Fruit fly (Drosophila melanogaster): ENCODE data around the gene CG45067.

The CG45067 gene

dm6 chr3L:3080084-3080994, 33.9 kb downstream of the CG45067 start (continued):
- TF ChIP-seq CG6683 (GFP tag; optimal IDR thresholded peaks at IDR 0.05) = no peak
- no peak for TF ChIP-seq ham (GFP tag; IDR thresholded peaks at IDR 0.05)
- TF ChIP-seq CG7987 (GFP tag; optimal IDR thresholded peaks at IDR 0.05) = peak; percentile 29
- no peak for TF ChIP-seq sima (GFP tag; optimal IDR thresholded peaks at IDR 0.05)
- no peak for TF ChIP-seq Jarid2 (GFP tag; optimal IDR thresholded peaks at IDR 0.05)
- TF ChIP-seq phol (tag; optimal IDR thresholded peaks at IDR 0.05) = peak; percentile 48
- no peak for TF ChIP-seq z (GFP tag; IDR thresholded peaks at IDR 0.05)
- TF ChIP-seq CG10321 (GFP tag; IDR thresholded peaks at IDR 0.05) = no peak
- no peak for TF ChIP-seq ken (GFP tag; IDR thresholded peaks at IDR 0.05)
- no peak for TF ChIP-seq pita (GFP tag; optimal IDR thresholded peaks at IDR 0.05)
- no peak for TF ChIP-seq CG4424 (GFP tag; optimal IDR thresholded peaks at IDR 0.05)
- peak; percentile 13 for TF ChIP-seq dmrt11E (tag; optimal IDR thresholded peaks at IDR 0.05)
- no peak for TF ChIP-seq D19B (GFP tag; optimal IDR thresholded peaks at IDR 0.05)
- TF ChIP-seq Xbp1 (GFP tag; optimal IDR thresholded peaks at IDR 0.05) = no peak
- TF ChIP-seq CG4617 (GFP tag; optimal IDR thresholded peaks at IDR 0.05; ENCODE audit: borderline replicate concordance) = no peak
- peak; percentile 30 for TF ChIP-seq CG1603 (tag; optimal IDR thresholded peaks at IDR 0.05)
- no peak; the same call in 1 of the 2 replicates for TF ChIP-seq Nf-YA (GFP tag; IDR thresholded peaks at IDR 0.05)
- no peak for TF ChIP-seq CG9876 (GFP tag; optimal IDR thresholded peaks at IDR 0.05)
- peak; percentile 20 for TF ChIP-seq CG17186 (GFP tag; optimal IDR thresholded peaks at IDR 0.05)
- no peak for TF ChIP-seq Chrac-16 (GFP tag; optimal IDR thresholded peaks at IDR 0.05)
- peak; percentile 56 for TF ChIP-seq ranshi (GFP tag; IDR thresholded peaks at IDR 0.05)
- TF ChIP-seq crc (GFP tag; optimal IDR thresholded peaks at IDR 0.05) = no peak
- TF ChIP-seq CG31224 (GFP tag; IDR thresholded peaks at IDR 0.05) = 0 out of 2 replicates have a peak, but pooled peaks have one; percentile 5
- no peak for TF ChIP-seq Side (GFP tag; optimal IDR thresholded peaks at IDR 0.05)
- no peak for TF ChIP-seq gcm2 (GFP tag; optimal IDR thresholded peaks at IDR 0.05)
- TF ChIP-seq Antp (GFP tag; optimal IDR thresholded peaks at IDR 0.05) = no peak
- TF ChIP-seq CG11398 (GFP tag; optimal IDR thresholded peaks at IDR 0.05) = no peak
- TF ChIP-seq CG31365 (tag; optimal IDR thresholded peaks at IDR 0.05) = no peak
- TF ChIP-seq CG8388 (GFP tag; optimal IDR thresholded peaks at IDR 0.05) = no peak
- TF ChIP-seq CG3838 (GFP tag; optimal IDR thresholded peaks at IDR 0.05) = no peak
- no peak for TF ChIP-seq schlank (tag; optimal IDR thresholded peaks at IDR 0.05)
- TF ChIP-seq cato (GFP tag; optimal IDR thresholded peaks at IDR 0.05; ENCODE audit: borderline replicate concordance) = no peak
- no peak for TF ChIP-seq Med (GFP tag)
- no peak for TF ChIP-seq CG17361 (GFP tag; IDR thresholded peaks at IDR 0.05)
- no peak for TF ChIP-seq CG3995 (GFP tag; optimal IDR thresholded peaks at IDR 0.05)
- TF ChIP-seq CG6854 (GFP tag; optimal IDR thresholded peaks at IDR 0.05) = no peak
- no peak for TF ChIP-seq CG12236 (GFP tag; optimal IDR thresholded peaks at IDR 0.05)
- TF ChIP-seq slbo (GFP tag; IDR thresholded peaks at IDR 0.05) = peak; percentile 41; the same call in 1 of the 2 replicates
- TF ChIP-seq Fer3 (tag; optimal IDR thresholded peaks at IDR 0.05) = no peak
- TF ChIP-seq CG11723 (GFP tag; optimal IDR thresholded peaks at IDR 0.05) = no peak
- no peak for TF ChIP-seq CG13775 (GFP tag; optimal IDR thresholded peaks at IDR 0.05)
- no peak for TF ChIP-seq CG17829 (tag; optimal IDR thresholded peaks at IDR 0.05)
- no peak for TF ChIP-seq Stat92E (GFP tag; optimal IDR thresholded peaks at IDR 0.05)
- 0 out of 3 replicates have a peak, but pooled peaks have one; percentile 43 for TF ChIP-seq CG34422 (GFP tag; IDR thresholded peaks at IDR 0.05)
- no peak for TF ChIP-seq hth (optimal IDR thresholded peaks at IDR 0.05)
- no peak for TF ChIP-seq CG15479 (GFP tag; optimal IDR thresholded peaks at IDR 0.05)
- no peak for TF ChIP-seq Trl (optimal IDR thresholded peaks at IDR 0.05)
- no peak for TF ChIP-seq Trl (GFP tag; optimal IDR thresholded peaks at IDR 0.05)
- TF ChIP-seq CG8924 (tag; optimal IDR thresholded peaks at IDR 0.05) = no peak
- TF ChIP-seq CG7786 (GFP tag; optimal IDR thresholded peaks at IDR 0.05) = no peak

Data from whole organism, embryonic.